Worm (Caenorhabditis elegans) whole organism, young adult: ENCODE results near the gene daf-11.

ENCODE experiments used
- K11D2.4 ChIP-seq: fragments of 200-800 bp; sonication (Bioruptor generic); IDR thresholded peaks from 2 replicates; pipeline ENCODE4 v1.3.6; 2022; ENCODE audit warnings: missing genetic modification reagents, missing genetic modification characterization, missing compliant biosample characterization
- bed-1 ChIP-seq: fragments of 200-800 bp; sonication (Bioruptor generic); IDR thresholded peaks from 2 replicates; pipeline ENCODE4 v1.3.6; 2022; ENCODE audit warnings: missing genetic modification reagents, missing genetic modification characterization, missing compliant biosample characterization
- ceh-100 ChIP-seq: fragments of 200-800 bp; sonication (Bioruptor generic); IDR thresholded peaks from 2 replicates; pipeline ENCODE4 v1.3.6; 2022; ENCODE audit warnings: missing genetic modification reagents, missing genetic modification characterization, missing compliant biosample characterization
- efl-1 ChIP-seq: fragments of 150-350 bp; optimal IDR thresholded peaks from 2 replicates; lab custom pipeline; 2014; ENCODE audit warnings: missing biosample characterization, missing genetic modification reagents, missing genetic modification characterization
- let-607 ChIP-seq, 2 experiments: fragments of 200-800 bp in 1 of 2; sonication (Bioruptor generic) in 1 of 2; sonication (generic microtip) in 1 of 2; optimal IDR thresholded peaks; 2 replicates each; lab custom pipeline; 2016 to 2018; ENCODE audit warnings: mild to moderate bottlenecking in 2 of 2, missing compliant biosample characterization in 2 of 2, missing genetic modification characterization in 2 of 2, moderate library complexity in 2 of 2, missing genotype in 1 of 2
- nhr-90 ChIP-seq: sonication (generic microtip); optimal IDR thresholded peaks from 2 replicates; lab custom pipeline; 2016; ENCODE audit warnings: missing genotype, mild to moderate bottlenecking, missing genetic modification characterization, missing compliant biosample characterization
- rec-8 ChIP-seq, 2 experiments: sonication (generic microtip); optimal IDR thresholded peaks; 2 replicates each; lab custom pipeline; 2016; ENCODE audit warnings: mild to moderate bottlenecking in 2 of 2, missing genetic modification characterization in 2 of 2, missing genetic modification reagents in 2 of 2, missing genotype in 2 of 2, missing biosample characterization in 1 of 2, missing compliant biosample characterization in 1 of 2, moderate library complexity in 1 of 2
- ztf-22 ChIP-seq: fragments of 200-800 bp; sonication (Bioruptor generic); optimal IDR thresholded peaks from 2 replicates; lab custom pipeline; 2018; ENCODE audit warnings: mild to moderate bottlenecking, missing genetic modification characterization, moderate library complexity, missing compliant biosample characterization
- ztf-26 ChIP-seq: sonication (generic microtip); optimal IDR thresholded peaks from 2 replicates; lab custom pipeline; 2017; ENCODE audit warnings: missing genetic modification characterization, missing compliant biosample characterization
- ztf-3 ChIP-seq: fragments of 200-800 bp; sonication (Bioruptor generic); optimal IDR thresholded peaks from 2 replicates; lab custom pipeline; 2018; ENCODE audit warnings: mild to moderate bottlenecking, missing genetic modification characterization, missing compliant biosample characterization

- TF ChIP-seq ceh-100 (GFP tag; lab: Robert Waterston, UW): no peak
- TF ChIP-seq K11D2.4 (GFP tag; lab: Robert Waterston, UW): no peak
- no peak for TF ChIP-seq rec-8 (tag; optimal IDR thresholded peaks at IDR 0.05; lab: Kevin White, UChicago)
- TF ChIP-seq nhr-90 (tag; lab: Kevin White, UChicago): no peak
- TF ChIP-seq ztf-22: no peak
- TF ChIP-seq let-607 (tag; optimal IDR thresholded peaks at IDR 0.05; lab: Kevin White, UChicago): no peak
- no peak for TF ChIP-seq efl-1 (GFP tag; lab: Kevin White, UChicago)
- TF ChIP-seq bed-1 (GFP tag; lab: Robert Waterston, UW): no peak
- TF ChIP-seq ztf-26: no peak
- no peak for TF ChIP-seq ztf-3 (GFP tag; lab: Kevin White, UChicago)
Measured at ce11 chrV:11741078-11741477, 15.2 kb upstream of the daf-11 start.
